Worm (Caenorhabditis elegans) whole organism, young adult: ENCODE measurements around the gene pigm-1.

Experiments
- B0035.1 ChIP-seq: sonication (generic microtip); optimal IDR thresholded peaks from 2 replicates; lab custom pipeline; 2016; ENCODE audit warnings: missing genetic modification characterization, mild to moderate bottlenecking, missing compliant biosample characterization, missing genotype, missing genetic modification reagents
- B0336.3 ChIP-seq: fragments of 200-800 bp; sonication (Bioruptor generic); IDR thresholded peaks from 2 replicates; pipeline ENCODE4 v1.3.6; 2022; ENCODE audit warnings: missing genetic modification characterization, missing compliant biosample characterization
- C06A6.2 ChIP-seq: fragments of 200-800 bp; sonication (Bioruptor generic); conservative IDR thresholded peaks from 2 replicates; pipeline ENCODE4 v1.3.6; 2022; ENCODE audit warnings: missing genetic modification characterization, missing compliant biosample characterization
- F23B12.7 ChIP-seq: sonication (generic microtip); optimal IDR thresholded peaks from 2 replicates; lab custom pipeline; 2017; ENCODE audit warnings: missing genetic modification characterization, mild to moderate bottlenecking, missing compliant biosample characterization, antibody characterized with exemption, moderate library complexity; ENCODE audit not compliant: insufficient read depth
- F55B11.4 ChIP-seq: sonication (generic microtip); optimal IDR thresholded peaks from 2 replicates; lab custom pipeline; 2016; ENCODE audit warnings: missing compliant biosample characterization, missing genetic modification characterization, borderline replicate concordance; ENCODE audit not compliant: insufficient read depth
- F57A8.1 ChIP-seq: fragments of 200-800 bp; sonication (Bioruptor generic); optimal IDR thresholded peaks from 2 replicates; lab custom pipeline; 2018; ENCODE audit warnings: mild to moderate bottlenecking, missing genetic modification characterization, moderate library complexity, missing compliant biosample characterization
- T26A5.8 ChIP-seq: sonication (generic microtip); optimal IDR thresholded peaks from 2 replicates; lab custom pipeline; 2016; ENCODE audit warnings: missing genetic modification characterization, missing compliant biosample characterization
- Y67H2A.10 ChIP-seq: fragments of 200-800 bp; sonication (Bioruptor generic); conservative IDR thresholded peaks from 2 replicates; pipeline ENCODE4 v1.3.6; 2022; ENCODE audit warnings: missing genetic modification reagents, missing genetic modification characterization, missing compliant biosample characterization
- Y95B8A.8 ChIP-seq: fragments of 200-800 bp; sonication (Bioruptor generic); IDR thresholded peaks from 2 replicates; pipeline ENCODE4 v1.3.6; 2022; ENCODE audit warnings: missing genetic modification reagents, missing genetic modification characterization, missing compliant biosample characterization
- aptf-2 ChIP-seq: fragments of 200-800 bp; sonication (Bioruptor generic); conservative IDR thresholded peaks from 2 replicates; pipeline ENCODE4 v1.3.6; 2022; ENCODE audit warnings: missing genetic modification reagents, missing genetic modification characterization, missing compliant biosample characterization
- aptf-3 ChIP-seq: fragments of 200-800 bp; sonication (Bioruptor generic); IDR thresholded peaks from 2 replicates; pipeline ENCODE4 v1.3.6; 2022; ENCODE audit warnings: missing genetic modification characterization, missing compliant biosample characterization
- attf-5 ChIP-seq: fragments of 200-800 bp; sonication (Bioruptor generic); optimal IDR thresholded peaks from 2 replicates; lab custom pipeline; 2018; ENCODE audit warnings: mild to moderate bottlenecking, missing genetic modification characterization, missing compliant biosample characterization
- attf-6 ChIP-seq: fragments of 200-800 bp; sonication (Bioruptor generic); IDR thresholded peaks from 2 replicates; pipeline ENCODE4 v1.3.6; 2022; ENCODE audit warnings: missing genetic modification reagents, missing genetic modification characterization, missing compliant biosample characterization
- bed-1 ChIP-seq: fragments of 200-800 bp; sonication (Bioruptor generic); IDR thresholded peaks from 2 replicates; pipeline ENCODE4 v1.3.6; 2022; ENCODE audit warnings: missing genetic modification reagents, missing genetic modification characterization, missing compliant biosample characterization
- bed-2 ChIP-seq: fragments of 200-800 bp; sonication (Bioruptor generic); IDR thresholded peaks from 2 replicates; pipeline ENCODE4 v1.3.6; 2022; ENCODE audit warnings: missing genetic modification reagents, missing genetic modification characterization, missing compliant biosample characterization
- ccch-3 ChIP-seq: fragments of 200-800 bp; sonication (Bioruptor generic); optimal IDR thresholded peaks from 2 replicates; lab custom pipeline; 2018; ENCODE audit warnings: mild to moderate bottlenecking, missing genetic modification characterization, missing compliant biosample characterization
- cebp-1 ChIP-seq, 2 experiments: fragments of 200-800 bp in 1 of 2; sonication (Bioruptor generic) in 1 of 2; sonication (generic microtip) in 1 of 2; IDR thresholded peaks in 1 of 2; optimal IDR thresholded peaks in 1 of 2; 2 replicates each; pipeline versions ENCODE4 v1.3.6 to Lab custom; 2017 to 2022; ENCODE audit warnings: missing compliant biosample characterization in 2 of 2, missing genetic modification characterization in 2 of 2, mild to moderate bottlenecking in 1 of 2, missing genetic modification reagents in 1 of 2, moderate library complexity in 1 of 2
- ceh-58 ChIP-seq: fragments of 200-800 bp; sonication (Bioruptor generic); IDR thresholded peaks from 2 replicates; pipeline ENCODE4 v1.3.6; 2022; ENCODE audit warnings: missing genetic modification characterization, missing compliant biosample characterization
- ceh-91 ChIP-seq: fragments of 200-800 bp; sonication (Bioruptor generic); IDR thresholded peaks from 2 replicates; pipeline ENCODE4 v1.3.6; 2022; ENCODE audit warnings: missing genetic modification reagents, missing genetic modification characterization, missing compliant biosample characterization
- die-1 ChIP-seq: sonication (generic microtip); optimal IDR thresholded peaks from 2 replicates; lab custom pipeline; 2016; ENCODE audit warnings: missing genotype, mild to moderate bottlenecking, missing genetic modification characterization, missing compliant biosample characterization
- fkh-3 ChIP-seq: sonication (generic microtip); optimal IDR thresholded peaks from 2 replicates; lab custom pipeline; 2016; ENCODE audit warnings: mild to moderate bottlenecking, missing genetic modification characterization, missing compliant biosample characterization
- gei-17 ChIP-seq: fragments of 200-800 bp; sonication (Bioruptor generic); optimal IDR thresholded peaks from 2 replicates; lab custom pipeline; 2018; ENCODE audit warnings: mild to moderate bottlenecking, missing genetic modification characterization, missing compliant biosample characterization
- him-1 ChIP-seq: sonication (generic microtip); optimal IDR thresholded peaks from 2 replicates; lab custom pipeline; 2016; ENCODE audit warnings: missing genotype, missing genetic modification reagents, missing genetic modification characterization, missing compliant biosample characterization
- hlh-12 ChIP-seq: sonication (generic microtip); optimal IDR thresholded peaks from 2 replicates; lab custom pipeline; 2016; ENCODE audit warnings: missing genetic modification characterization, missing compliant biosample characterization
- hlh-26 ChIP-seq: fragments of 200-800 bp; sonication (Bioruptor generic); conservative IDR thresholded peaks from 2 replicates; pipeline ENCODE4 v1.3.6; 2022; ENCODE audit warnings: missing genetic modification reagents, missing genetic modification characterization, missing compliant biosample characterization
- hsf-1 ChIP-seq: fragments of 200-800 bp; sonication (Bioruptor generic); IDR thresholded peaks from 2 replicates; pipeline ENCODE4 v1.3.6; 2022; ENCODE audit warnings: missing genetic modification reagents, missing genetic modification characterization, missing compliant biosample characterization
- lag-1 ChIP-seq: fragments of 200-800 bp; sonication (Bioruptor generic); IDR thresholded peaks from 2 replicates; pipeline ENCODE4 v1.3.6; 2022; ENCODE audit warnings: missing genetic modification reagents, missing genetic modification characterization, missing compliant biosample characterization
- let-526 ChIP-seq: fragments of 200-800 bp; sonication (Bioruptor generic); IDR thresholded peaks from 2 replicates; pipeline ENCODE4 v1.3.6; 2022; ENCODE audit warnings: missing genetic modification reagents, missing genetic modification characterization, missing compliant biosample characterization
- let-607 ChIP-seq, 2 experiments: fragments of 200-800 bp in 1 of 2; sonication (Bioruptor generic) in 1 of 2; sonication (generic microtip) in 1 of 2; optimal IDR thresholded peaks; 2 replicates each; lab custom pipeline; 2016 to 2018; ENCODE audit warnings: mild to moderate bottlenecking in 2 of 2, missing compliant biosample characterization in 2 of 2, missing genetic modification characterization in 2 of 2, moderate library complexity in 2 of 2, missing genotype in 1 of 2
- lin-26 ChIP-seq: fragments of 200-800 bp; sonication (Bioruptor generic); IDR thresholded peaks from 2 replicates; pipeline ENCODE4 v1.3.6; 2022; ENCODE audit warnings: missing genetic modification reagents, missing genetic modification characterization, missing compliant biosample characterization
- lin-35 ChIP-seq, 3 experiments: fragments of 150-350 bp in 2 of 3; sonication (generic microtip) in 1 of 3; optimal IDR thresholded peaks; 2 replicates each; lab custom pipeline; 2014 to 2018; ENCODE audit warnings: missing biosample characterization in 3 of 3, missing genetic modification characterization in 3 of 3, missing genetic modification reagents in 3 of 3
- lir-1 ChIP-seq: fragments of 200-800 bp; sonication (Bioruptor generic); conservative IDR thresholded peaks from 2 replicates; pipeline ENCODE4 v1.3.6; 2022; ENCODE audit warnings: missing genetic modification reagents, missing genetic modification characterization, missing compliant biosample characterization
- lsl-1 ChIP-seq: fragments of 200-800 bp; sonication (Bioruptor generic); optimal IDR thresholded peaks from 2 replicates; lab custom pipeline; 2018; ENCODE audit warnings: mild to moderate bottlenecking, missing genetic modification characterization, moderate library complexity, missing compliant biosample characterization
- madf-6 ChIP-seq: fragments of 200-800 bp; sonication (Bioruptor generic); IDR thresholded peaks from 2 replicates; pipeline ENCODE4 v1.3.6; 2022; ENCODE audit warnings: missing genetic modification reagents, missing genetic modification characterization, missing compliant biosample characterization
- mxl-1 ChIP-seq: sonication (generic microtip); optimal IDR thresholded peaks from 2 replicates; lab custom pipeline; 2016; ENCODE audit warnings: missing genetic modification characterization, missing compliant biosample characterization
- nfya-1 ChIP-seq: sonication (generic microtip); optimal IDR thresholded peaks from 2 replicates; lab custom pipeline; 2017; ENCODE audit warnings: antibody characterized with exemption, missing compliant biosample characterization, missing genetic modification characterization, borderline replicate concordance; ENCODE audit not compliant: insufficient read depth
- nhr-179 ChIP-seq: sonication (generic microtip); optimal IDR thresholded peaks from 2 replicates; lab custom pipeline; 2016; ENCODE audit warnings: mild to moderate bottlenecking, missing genetic modification characterization, missing compliant biosample characterization
- pbrm-1 ChIP-seq: fragments of 200-800 bp; sonication (Bioruptor generic); IDR thresholded peaks from 2 replicates; pipeline ENCODE4 v1.3.6; 2022; ENCODE audit warnings: missing genetic modification reagents, missing genetic modification characterization, missing compliant biosample characterization
- pha-4 ChIP-seq: fragments of 150-350 bp; sonication (generic microtip); optimal IDR thresholded peaks from 2 replicates; lab custom pipeline; 2014; ENCODE audit warnings: missing biosample characterization, missing genetic modification reagents, missing genetic modification characterization
- rcor-1 ChIP-seq: fragments of 200-800 bp; sonication (Bioruptor generic); IDR thresholded peaks from 2 replicates; pipeline ENCODE4 v1.3.6; 2022; ENCODE audit warnings: missing genetic modification reagents, missing genetic modification characterization, missing compliant biosample characterization
- repo-1 ChIP-seq: sonication (generic microtip); optimal IDR thresholded peaks from 2 replicates; lab custom pipeline; 2017; ENCODE audit warnings: mild to moderate bottlenecking, missing genetic modification characterization, missing compliant biosample characterization
- snpc-1.3 ChIP-seq: sonication (generic microtip); optimal IDR thresholded peaks from 2 replicates; lab custom pipeline; 2017; ENCODE audit warnings: missing genetic modification characterization, mild to moderate bottlenecking, missing compliant biosample characterization, antibody characterized with exemption, moderate library complexity, missing genotype, missing genetic modification reagents; ENCODE audit not compliant: insufficient read depth
- somi-1 ChIP-seq: fragments of 200-800 bp; sonication (Bioruptor generic); optimal IDR thresholded peaks from 2 replicates; lab custom pipeline; 2018; ENCODE audit warnings: mild to moderate bottlenecking, missing genetic modification characterization, missing compliant biosample characterization
- tbp1 ChIP-seq: fragments of 200-800 bp; sonication (Bioruptor generic); optimal IDR thresholded peaks from 2 replicates; lab custom pipeline; 2018; ENCODE audit warnings: mild to moderate bottlenecking, missing genetic modification characterization, missing compliant biosample characterization
- unc-130 ChIP-seq: sonication (generic microtip); optimal IDR thresholded peaks from 2 replicates; lab custom pipeline; 2016; ENCODE audit warnings: missing genetic modification reagents, missing genetic modification characterization, missing compliant biosample characterization
- xnd-1 ChIP-seq: sonication (generic microtip); optimal IDR thresholded peaks from 2 replicates; lab custom pipeline; 2016; ENCODE audit warnings: missing genotype, missing genetic modification reagents, missing genetic modification characterization, missing compliant biosample characterization
- zfh-2 ChIP-seq: fragments of 200-800 bp; sonication (Bioruptor generic); conservative IDR thresholded peaks from 2 replicates; pipeline ENCODE4 v1.3.6; 2022; ENCODE audit warnings: missing genetic modification reagents, missing genetic modification characterization, missing compliant biosample characterization

pigm-1 gene

DNA sequence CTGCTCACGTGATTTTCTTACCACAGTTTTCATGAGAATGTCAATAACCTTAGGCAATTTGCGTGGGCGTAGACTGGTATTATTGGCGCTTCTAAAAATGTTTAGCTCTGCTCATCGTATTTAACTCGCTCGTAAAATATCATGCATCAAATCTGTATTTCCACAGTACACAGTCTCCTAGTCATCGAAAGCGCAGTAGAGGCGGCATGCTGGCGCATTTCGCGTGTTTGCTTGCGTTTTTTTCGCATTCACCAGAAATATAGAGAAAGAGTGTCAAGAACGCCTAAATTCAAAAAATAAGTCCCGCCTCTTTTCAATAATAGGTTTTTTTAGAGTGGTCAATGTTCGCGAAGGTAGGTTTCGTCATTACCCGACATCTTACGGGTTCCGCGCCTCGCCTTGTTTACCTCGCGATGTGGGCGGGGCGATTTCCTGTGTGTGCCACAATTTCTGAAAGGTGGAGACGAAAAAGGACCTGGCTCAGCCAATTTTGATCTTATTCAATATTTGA lies 28.4 kb downstream of the pigm-1 start:
- no peak for TF ChIP-seq ccch-3 (GFP tag; lab: Kevin White, UChicago)
- TF ChIP-seq gei-17 (GFP tag; lab: Kevin White, UChicago) = peak; percentile 47
- TF ChIP-seq aptf-3 (GFP tag; lab: Robert Waterston, UW) = no peak
- TF ChIP-seq snpc-1.3 (tag; lab: Kevin White, UChicago) = peak; percentile 88
- peak; percentile 87 for TF ChIP-seq madf-6 (GFP tag; lab: Robert Waterston, UW)
- TF ChIP-seq Y67H2A.10 (GFP tag; lab: Robert Waterston, UW) = peak; percentile 39
- peak; percentile 52 for TF ChIP-seq attf-5 (GFP tag; lab: Kevin White, UChicago)
- peak; percentile 64 for TF ChIP-seq lir-1 (GFP tag; lab: Robert Waterston, UW)
- TF ChIP-seq rcor-1 (GFP tag; lab: Robert Waterston, UW) = peak; percentile 85
- peak; percentile 65 for TF ChIP-seq xnd-1 (tag; lab: Kevin White, UChicago)
- no peak for TF ChIP-seq F57A8.1 (GFP tag; lab: Kevin White, UChicago)
- TF ChIP-seq let-607 (tag; optimal IDR thresholded peaks at IDR 0.05; lab: Kevin White, UChicago) = peak; percentile 34 to 77
- TF ChIP-seq tbp1 (GFP tag; lab: Kevin White, UChicago) = peak; percentile 78
- no peak for TF ChIP-seq nhr-179 (tag; lab: Kevin White, UChicago)
- peak; percentile 94 for TF ChIP-seq Y95B8A.8 (GFP tag; lab: Robert Waterston, UW)
- TF ChIP-seq B0336.3 = peak; percentile 98
- TF ChIP-seq F55B11.4 = no peak
- TF ChIP-seq hsf-1 (GFP tag; lab: Robert Waterston, UW) = peak; percentile 76
- TF ChIP-seq nfya-1 (tag; lab: Kevin White, UChicago) = no peak
- TF ChIP-seq C06A6.2 (GFP tag; lab: Robert Waterston, UW) = 0 out of 2 replicates have a peak, but pooled peaks have one; percentile 54
- peak; percentile 86 for TF ChIP-seq ceh-91 (GFP tag; lab: Robert Waterston, UW)
- peak; percentile 51 for TF ChIP-seq die-1
- peak; percentile 31 for TF ChIP-seq F23B12.7 (tag; lab: Kevin White, UChicago)
- TF ChIP-seq cebp-1 (GFP tag; IDR thresholded peaks at IDR 0.05; lab: Robert Waterston, UW) = no peak
- peak; percentile 69 for TF ChIP-seq cebp-1 (tag; optimal IDR thresholded peaks at IDR 0.05; lab: Kevin White, UChicago)
- no peak for TF ChIP-seq zfh-2 (GFP tag; lab: Robert Waterston, UW)
- no peak for TF ChIP-seq aptf-2 (GFP tag; lab: Robert Waterston, UW)
- peak; percentile 22 for TF ChIP-seq mxl-1
- TF ChIP-seq fkh-3 (tag; lab: Kevin White, UChicago) = peak; percentile 91
- TF ChIP-seq unc-130 = peak; percentile 86
- no peak for TF ChIP-seq pha-4 (tag; lab: Kevin White, UChicago)
- TF ChIP-seq hlh-26 (GFP tag; lab: Robert Waterston, UW) = no peak
- TF ChIP-seq B0035.1 = peak; percentile 33
- 0 out of 2 replicates have a peak, but pooled peaks have one; percentile 75 for TF ChIP-seq bed-1 (GFP tag; lab: Robert Waterston, UW)
- no peak for TF ChIP-seq somi-1 (GFP tag; lab: Kevin White, UChicago)
- peak; percentile 98 for TF ChIP-seq attf-6 (GFP tag; lab: Robert Waterston, UW)
- TF ChIP-seq lin-35 (GFP tag; optimal IDR thresholded peaks at IDR 0.05; lab: Kevin White, UChicago) = peak in 1 of 3 experiments; percentile 51
- no peak for TF ChIP-seq bed-2 (GFP tag; lab: Robert Waterston, UW)
- TF ChIP-seq lag-1 (GFP tag; lab: Robert Waterston, UW) = 0 out of 2 replicates have a peak, but pooled peaks have one; percentile 30
- peak; percentile 94 for TF ChIP-seq him-1
- TF ChIP-seq ceh-58 (GFP tag; lab: Robert Waterston, UW) = no peak
- TF ChIP-seq pbrm-1 = peak; percentile 96
- no peak for TF ChIP-seq hlh-12
- peak; percentile 92 for TF ChIP-seq lin-26 (GFP tag; lab: Robert Waterston, UW)
- TF ChIP-seq let-526 (GFP tag; lab: Robert Waterston, UW) = 0 out of 2 replicates have a peak, but pooled peaks have one; percentile 39
- peak; percentile 91 for TF ChIP-seq lsl-1
- TF ChIP-seq T26A5.8 (tag; lab: Kevin White, UChicago) = peak; percentile 87
- peak; percentile 93 for TF ChIP-seq repo-1 (tag; lab: Kevin White, UChicago)
